Worm (Caenorhabditis elegans) whole organism, L4 larva: Measurements from ENCODE around the gene npr-26.

Source experiments
- ama-1 ChIP-seq: fragments of 150-350 bp; optimal IDR thresholded peaks from 2 replicates; lab custom pipeline; 2014; ENCODE audit warnings: inconsistent platforms, mixed read lengths
- ceh-32 ChIP-seq: sonication (generic microtip); optimal IDR thresholded peaks from 2 replicates; lab custom pipeline; 2016; ENCODE audit warnings: mild to moderate bottlenecking, missing genetic modification characterization, missing compliant biosample characterization; ENCODE audit not compliant: poor library complexity
- ces-1 ChIP-seq: fragments of 150-350 bp; sonication (generic microtip); optimal IDR thresholded peaks from 4 replicates; lab custom pipeline; 2014; ENCODE audit warnings: missing biosample characterization, missing genetic modification reagents, missing genetic modification characterization
- lin-15B ChIP-seq: fragments of 150-350 bp; sonication (generic microtip); optimal IDR thresholded peaks from 3 replicates; lab custom pipeline; 2014; ENCODE audit warnings: missing biosample characterization, missing genetic modification characterization
- saeg-2 ChIP-seq: fragments of 200-800 bp; sonication (Bioruptor generic); IDR thresholded peaks from 2 replicates; pipeline ENCODE4 v1.3.6; 2022; ENCODE audit warnings: missing genetic modification reagents, missing genetic modification characterization, missing compliant biosample characterization
- unc-39 ChIP-seq: sonication (generic microtip); optimal IDR thresholded peaks from 2 replicates; lab custom pipeline; 2017; ENCODE audit warnings: missing biosample characterization, missing genetic modification characterization
- ztf-11 ChIP-seq: fragments of 150-350 bp; optimal IDR thresholded peaks from 2 replicates; lab custom pipeline; 2014; ENCODE audit warnings: missing biosample characterization, missing genetic modification characterization

DNA sequence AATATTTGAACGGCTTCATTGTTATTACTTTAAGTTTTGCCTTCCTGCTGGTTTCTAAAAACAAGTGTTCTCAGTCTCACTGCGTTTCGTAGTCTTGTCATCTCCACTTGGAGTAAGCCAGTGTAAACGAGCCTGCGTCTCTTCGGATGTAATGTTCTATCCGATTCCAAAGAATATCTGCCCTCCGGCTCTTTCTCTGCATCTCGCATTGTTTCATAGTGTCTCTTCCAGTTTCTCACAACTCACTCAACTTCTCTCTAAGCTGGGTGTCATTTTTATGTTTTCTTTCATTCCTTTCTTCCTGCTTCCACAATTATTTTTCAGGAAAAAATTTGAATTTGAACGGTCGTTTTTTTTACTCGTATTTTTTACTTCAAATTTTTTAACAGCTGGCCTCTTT lies 9.3 kb upstream of the npr-26 start:
- TF ChIP-seq ama-1 (no peak), lin-15B (tag; lab: Kevin White, UChicago) (no peak), ceh-32 (tag; lab: Kevin White, UChicago) (no peak), saeg-2 (GFP tag; lab: Robert Waterston, UW) (no peak), ces-1 (GFP tag; lab: Kevin White, UChicago) (no peak), ztf-11 (tag; lab: Kevin White, UChicago) (no peak), unc-39 (no peak)
